Worm (Caenorhabditis elegans): ENCODE measurements around the gene srh-8.

- TF ChIP-seq fos-1 (tag; optimal IDR thresholded peaks at IDR 0.05) (no peak), lin-15B (tag; optimal IDR thresholded peaks at IDR 0.05) (no peak), ceh-82 (tag; optimal IDR thresholded peaks at IDR 0.05) (no peak), unc-62 (GFP tag; optimal IDR thresholded peaks at IDR 0.05 in 1 of 2) (no peak), unc-62 (tag; optimal IDR thresholded peaks at IDR 0.05) (no peak), lir-3 (tag; optimal IDR thresholded peaks at IDR 0.05) (no peak), T20F7.1 (GFP tag; optimal IDR thresholded peaks at IDR 0.05) (no peak), lsy-2 (tag; optimal IDR thresholded peaks at IDR 0.05) (no peak), nhr-48 (tag; optimal IDR thresholded peaks at IDR 0.05) (no peak), nhr-11 (tag; optimal IDR thresholded peaks at IDR 0.05) (no peak), nhr-237 (tag; optimal IDR thresholded peaks at IDR 0.05) (no peak)
These were observed at the start of gene srh-8 for ce11 chrV:4005219-4005618.

All from whole organism, L4 larva.